Worm (Caenorhabditis elegans) whole organism, early embryonic: Measurements from ENCODE around the gene emb-4.

Experiments used
- B0310.2 ChIP-seq: sonication (generic microtip); optimal IDR thresholded peaks from 2 replicates; lab custom pipeline; 2016; ENCODE audit warnings: mild to moderate bottlenecking, missing genetic modification characterization, missing compliant biosample characterization
- aly-1 ChIP-seq: sonication (generic microtip); optimal IDR thresholded peaks from 2 replicates; lab custom pipeline; 2016; ENCODE audit warnings: missing genetic modification characterization, missing compliant biosample characterization
- ama-1 ChIP-seq: fragments of 150-350 bp; optimal IDR thresholded peaks from 2 replicates; lab custom pipeline; 2014
- ets-7 ChIP-seq: sonication (generic microtip); optimal IDR thresholded peaks from 2 replicates; lab custom pipeline; 2016; ENCODE audit warnings: missing genotype, missing genetic modification characterization, missing compliant biosample characterization
- flt-1 ChIP-seq: fragments of 200-800 bp; sonication (Bioruptor generic); IDR thresholded peaks from 2 replicates; pipeline ENCODE4 v1.3.6; 2022; ENCODE audit warnings: missing genetic modification characterization, missing compliant biosample characterization
- hmg-4 ChIP-seq: fragments of 200-800 bp; sonication (Bioruptor generic); optimal IDR thresholded peaks from 2 replicates; lab custom pipeline; 2018; ENCODE audit warnings: mild to moderate bottlenecking, missing genetic modification characterization, missing compliant biosample characterization
- pes-1 ChIP-seq: fragments of 200-800 bp; sonication (Bioruptor generic); IDR thresholded peaks from 2 replicates; pipeline ENCODE4 v1.3.6; 2022; ENCODE audit warnings: missing genetic modification reagents, missing genetic modification characterization, missing compliant biosample characterization
- sea-1 ChIP-seq: fragments of 200-800 bp; sonication (Bioruptor generic); conservative IDR thresholded peaks from 2 replicates; pipeline ENCODE4 v1.3.6; 2022; ENCODE audit warnings: missing genetic modification characterization, missing compliant biosample characterization
- tra-4 ChIP-seq: sonication (generic microtip); optimal IDR thresholded peaks from 2 replicates; lab custom pipeline; 2017; ENCODE audit warnings: missing genetic modification characterization, missing compliant biosample characterization

- no peak for TF ChIP-seq flt-1
- TF ChIP-seq pes-1 = no peak
- TF ChIP-seq ama-1 = no peak
- TF ChIP-seq ets-7 (tag; lab: Kevin White, UChicago) = no peak
- no peak for TF ChIP-seq tra-4
- TF ChIP-seq hmg-4 (GFP tag; lab: Kevin White, UChicago) = no peak
- no peak for TF ChIP-seq aly-1
- TF ChIP-seq sea-1 (GFP tag; lab: Robert Waterston, UW) = no peak
- TF ChIP-seq B0310.2 (tag; lab: Kevin White, UChicago) = no peak
These were observed 39.8 kb upstream of the emb-4 start for ce11 chrV:18934539-18934938.
